Fruit fly (Drosophila melanogaster) whole organism: ENCODE results near the gene CG31473.

ENCODE experiments used
- Dll ChIP-seq: fragments of >200 bp; optimal IDR thresholded peaks from 2 replicates; lab custom pipeline; 2017
- pan ChIP-seq: fragments of >200 bp; optimal IDR thresholded peaks from 2 replicates; lab custom pipeline; 2017
- usp ChIP-seq: fragments of >200 bp; optimal IDR thresholded peaks from 2 replicates; lab custom pipeline; 2017; ENCODE audit warnings: missing biosample characterization, missing genetic modification characterization, mixed read lengths

DNA sequence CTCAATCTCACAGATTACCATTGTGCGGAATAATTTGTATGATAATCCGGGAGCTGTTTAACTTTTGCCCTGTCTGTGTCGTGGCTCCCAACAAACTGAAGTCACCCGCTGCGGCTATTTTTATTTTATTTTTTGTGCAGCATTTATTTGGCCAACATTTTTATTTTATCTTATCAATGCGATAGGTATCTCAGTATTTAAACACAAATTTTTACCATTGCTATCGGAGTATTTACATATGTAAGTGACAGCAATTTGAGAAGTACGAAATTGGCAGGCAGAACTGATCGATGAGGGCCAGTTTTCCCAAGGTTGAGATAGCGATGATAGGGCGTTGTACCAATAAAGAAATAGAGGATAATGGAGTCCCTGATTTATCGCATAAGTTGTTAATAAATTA, 21.5 kb upstream of the CG31473 start, which contains the start of gene CG18746:
- TF ChIP-seq pan (no peak), usp (GFP tag; lab: Kevin White, UChicago) (no peak), Dll (lab: Kevin White, UChicago) (no peak)
